Worm (Caenorhabditis elegans) whole organism, L1 larva: ENCODE measurements around the gene mgl-1.

Source experiments
- blmp-1 ChIP-seq: fragments of 150-350 bp; optimal IDR thresholded peaks from 2 replicates; lab custom pipeline; 2014; ENCODE audit warnings: missing biosample characterization, missing genetic modification characterization
- ceh-82 ChIP-seq, 3 experiments: fragments of 150-350 bp in 1 of 3; sonication (generic microtip) in 2 of 3; optimal IDR thresholded peaks; 2 replicates each; lab custom pipeline; 2014 to 2017; ENCODE audit warnings: missing biosample characterization in 3 of 3, missing genetic modification characterization in 3 of 3
- fos-1 ChIP-seq: fragments of 150-350 bp; optimal IDR thresholded peaks from 2 replicates; lab custom pipeline; 2014; ENCODE audit warnings: missing biosample characterization, missing genetic modification characterization
- lin-39 ChIP-seq: fragments of 150-350 bp; optimal IDR thresholded peaks from 2 replicates; lab custom pipeline; 2014; ENCODE audit warnings: missing biosample characterization, missing genetic modification reagents, missing genetic modification characterization
- lsy-2 ChIP-seq, 2 experiments: fragments of 150-350 bp; optimal IDR thresholded peaks; 2 replicates each; lab custom pipeline; 2014; ENCODE audit warnings: missing biosample characterization in 2 of 2, missing genetic modification characterization in 2 of 2
- mab-9 ChIP-seq: fragments of 200-800 bp; sonication (Bioruptor generic); IDR thresholded peaks from 2 replicates; pipeline ENCODE4 v1.3.6; 2022; ENCODE audit warnings: missing genetic modification reagents, missing genetic modification characterization, missing compliant biosample characterization
- nhr-12 ChIP-seq: sonication (generic microtip); optimal IDR thresholded peaks from 2 replicates; lab custom pipeline; 2017; ENCODE audit warnings: missing biosample characterization, missing genetic modification characterization
- pqm-1 ChIP-seq: sonication (generic microtip); optimal IDR thresholded peaks from 3 replicates; lab custom pipeline; 2017; ENCODE audit warnings: missing biosample characterization, missing genetic modification characterization
- snu-23 ChIP-seq: sonication (generic microtip); optimal IDR thresholded peaks from 2 replicates; lab custom pipeline; 2016; ENCODE audit warnings: missing genetic modification characterization, missing compliant biosample characterization
- zag-1 ChIP-seq: fragments of 150-350 bp; optimal IDR thresholded peaks from 2 replicates; lab custom pipeline; 2014; ENCODE audit warnings: missing biosample characterization, missing genetic modification characterization
- ztf-11 ChIP-seq, 2 experiments: sonication (generic microtip); optimal IDR thresholded peaks; 2 replicates each; lab custom pipeline; 2016 to 2017; ENCODE audit warnings: missing genetic modification characterization in 2 of 2, missing biosample characterization in 1 of 2, missing compliant biosample characterization in 1 of 2
- ztf-4 ChIP-seq: fragments of 150-350 bp; optimal IDR thresholded peaks from 2 replicates; lab custom pipeline; 2014; ENCODE audit warnings: missing biosample characterization, missing genetic modification characterization

- TF ChIP-seq lin-39 (tag; lab: Kevin White, UChicago) (no peak), ztf-11 (tag; optimal IDR thresholded peaks at IDR 0.05; lab: Kevin White, UChicago) (no peak), ceh-82 (tag; optimal IDR thresholded peaks at IDR 0.05; lab: Kevin White, UChicago) (no peak), zag-1 (tag; lab: Kevin White, UChicago) (no peak), snu-23 (GFP tag; lab: Kevin White, UChicago) (no peak), fos-1 (tag; lab: Kevin White, UChicago) (no peak), lsy-2 (tag; optimal IDR thresholded peaks at IDR 0.05; lab: Kevin White, UChicago) (no peak), ztf-4 (tag; lab: Kevin White, UChicago) (no peak), pqm-1 (no peak), mab-9 (GFP tag; lab: Robert Waterston, UW) (no peak), blmp-1 (tag; lab: Kevin White, UChicago) (peak; percentile 58), nhr-12 (tag; lab: Kevin White, UChicago) (no peak)
These were observed 27.1 kb downstream of the mgl-1 start, which contains the start of gene nas-37 for ce11 chrX:9948963-9949362.
